Fruit fly (Drosophila melanogaster): ENCODE measurements around the gene Nup35.

Nup35 gene

dm6 chrX:18645720-18646213 is 2.2 kb upstream of the Nup35 start (continued):
- TF ChIP-seq CG14860 (GFP tag; IDR thresholded peaks at IDR 0.05; ENCODE audit: partially characterized antibody) (no peak), CG31441 (GFP tag; IDR thresholded peaks at IDR 0.05) (peak; percentile 65), esg (GFP tag; conservative IDR thresholded peaks at IDR 0.05) (peak; percentile 60), Vsx1 (GFP tag; optimal IDR thresholded peaks at IDR 0.05) (peak; percentile 19), ATbp (GFP tag; optimal IDR thresholded peaks at IDR 0.05) (peak; percentile 58), Atf3 (GFP tag; optimal IDR thresholded peaks at IDR 0.05) (peak; percentile 51), Atf6 (GFP tag; IDR thresholded peaks at IDR 0.05) (no peak; the same call in 1 of the 2 replicates), CHES-1-like (GFP tag; optimal IDR thresholded peaks at IDR 0.05) (peak; percentile 9), Ets65A (GFP tag) (peak; percentile 95), BtbVII (GFP tag; optimal IDR thresholded peaks at IDR 0.05) (peak; percentile 54), slou (GFP tag; optimal IDR thresholded peaks at IDR 0.05) (peak; percentile 29), yki (optimal IDR thresholded peaks at IDR 0.05) (no peak), Asciz (GFP tag; optimal IDR thresholded peaks at IDR 0.05) (peak; percentile 61), CG15514 (GFP tag; optimal IDR thresholded peaks at IDR 0.05) (peak; percentile 42), cwo (GFP tag; optimal IDR thresholded peaks at IDR 0.05) (peak; percentile 9), sob (GFP tag; IDR thresholded peaks at IDR 0.05) (no peak; the same call in none of the 2 replicates), ase (GFP tag; IDR thresholded peaks at IDR 0.05) (0 out of 3 replicates have a peak, but pooled peaks have one; percentile 30), CG8765 (GFP tag; IDR thresholded peaks at IDR 0.05) (peak; percentile 24; the same call in 1 of the 2 replicates), pnt (GFP tag; optimal IDR thresholded peaks at IDR 0.05) (peak; percentile 43), CG17829 (tag; optimal IDR thresholded peaks at IDR 0.05) (peak; percentile 72), az2 (GFP tag; optimal IDR thresholded peaks at IDR 0.05) (peak; percentile 57), Sin3A (optimal IDR thresholded peaks at IDR 0.05) (no peak), CG11696 (GFP tag; IDR thresholded peaks at IDR 0.05) (no peak), CG1647 (GFP tag; optimal IDR thresholded peaks at IDR 0.05) (peak; percentile 49), al (GFP tag; IDR thresholded peaks at IDR 0.05) (0 out of 2 replicates have a peak, but pooled peaks have one; percentile 4), CG6254 (GFP tag; optimal IDR thresholded peaks at IDR 0.05) (peak; percentile 35), knrl (GFP tag; IDR thresholded peaks at IDR 0.05; ENCODE audit: partially characterized antibody) (no peak), psq (GFP tag; optimal IDR thresholded peaks at IDR 0.05) (peak; percentile 25), ara (GFP tag; IDR thresholded peaks at IDR 0.05) (peak; percentile 51; the same call in 1 of the 2 replicates), CG17802 (tag; optimal IDR thresholded peaks at IDR 0.05) (no peak), HmgD (GFP tag; optimal IDR thresholded peaks at IDR 0.05) (no peak), CG1024 (GFP tag; IDR thresholded peaks at IDR 0.05) (no peak; the same call in 1 of the 2 replicates), chm (GFP tag; IDR thresholded peaks at IDR 0.05) (no peak), lmd (GFP tag; IDR thresholded peaks at IDR 0.05) (peak; percentile 66), CTCF (GFP tag; optimal IDR thresholded peaks at IDR 0.05) (no peak), CG7839 (tag; optimal IDR thresholded peaks at IDR 0.05) (peak; percentile 72), CG11456 (GFP tag; IDR thresholded peaks at IDR 0.05) (no peak), Nf-YC (tag; optimal IDR thresholded peaks at IDR 0.05) (peak; percentile 19), Max (GFP tag; optimal IDR thresholded peaks at IDR 0.05) (peak; percentile 67), lbe (GFP tag; optimal IDR thresholded peaks at IDR 0.05) (peak; percentile 1), en (GFP tag; optimal IDR thresholded peaks at IDR 0.05) (no peak), CG8388 (GFP tag; optimal IDR thresholded peaks at IDR 0.05) (peak; percentile 57), grn (GFP tag; optimal IDR thresholded peaks at IDR 0.05) (peak; percentile 16), Ravus (GFP tag; IDR thresholded peaks at IDR 0.05) (no peak), Rx (GFP tag; IDR thresholded peaks at IDR 0.05) (0 out of 2 replicates have a peak, but pooled peaks have one; percentile 25), CG12071 (GFP tag; optimal IDR thresholded peaks at IDR 0.05) (peak; percentile 64), dpn (GFP tag; optimal IDR thresholded peaks at IDR 0.05) (peak; percentile 25 to 52), CG11247 (GFP tag; IDR thresholded peaks at IDR 0.05) (no peak), sd (tag; optimal IDR thresholded peaks at IDR 0.05) (no peak), CG8281 (tag; optimal IDR thresholded peaks at IDR 0.05) (no peak), btn (GFP tag; optimal IDR thresholded peaks at IDR 0.05) (no peak), croc (GFP tag; conservative IDR thresholded peaks at IDR 0.05) (0 out of 3 replicates have a peak, but pooled peaks have one; percentile 22)

Measured in whole organism, embryonic.